Worm (Caenorhabditis elegans) whole organism, early embryonic: Measurements from ENCODE around the gene T25B2.2.

Source experiments
- B0310.2 ChIP-seq: sonication (generic microtip); optimal IDR thresholded peaks from 2 replicates; lab custom pipeline; 2016; ENCODE audit warnings: mild to moderate bottlenecking, missing genetic modification characterization, missing compliant biosample characterization
- F13C5.2 ChIP-seq: sonication (generic microtip); optimal IDR thresholded peaks from 2 replicates; lab custom pipeline; 2017; ENCODE audit warnings: mild to moderate bottlenecking, missing genetic modification characterization, inconsistent platforms, missing compliant biosample characterization
- aly-1 ChIP-seq: sonication (generic microtip); optimal IDR thresholded peaks from 2 replicates; lab custom pipeline; 2016; ENCODE audit warnings: missing genetic modification characterization, missing compliant biosample characterization
- ama-1 ChIP-seq: fragments of 150-350 bp; optimal IDR thresholded peaks from 2 replicates; lab custom pipeline; 2014
- ceh-13 ChIP-seq: fragments of 200-800 bp; sonication (Bioruptor generic); optimal IDR thresholded peaks from 2 replicates; lab custom pipeline; 2018; ENCODE audit warnings: mild to moderate bottlenecking, missing genetic modification characterization, missing compliant biosample characterization
- ceh-36 ChIP-seq: sonication (generic microtip); optimal IDR thresholded peaks from 2 replicates; lab custom pipeline; 2016; ENCODE audit warnings: missing genetic modification characterization, inconsistent platforms, missing compliant biosample characterization
- ets-7 ChIP-seq: sonication (generic microtip); optimal IDR thresholded peaks from 2 replicates; lab custom pipeline; 2016; ENCODE audit warnings: missing genotype, missing genetic modification characterization, missing compliant biosample characterization
- flt-1 ChIP-seq: fragments of 200-800 bp; sonication (Bioruptor generic); IDR thresholded peaks from 2 replicates; pipeline ENCODE4 v1.3.6; 2022; ENCODE audit warnings: missing genetic modification characterization, missing compliant biosample characterization
- hmbx-1 ChIP-seq: sonication (generic microtip); optimal IDR thresholded peaks from 2 replicates; lab custom pipeline; 2016; ENCODE audit warnings: mild to moderate bottlenecking, missing genetic modification characterization, missing compliant biosample characterization
- hmg-4 ChIP-seq: fragments of 200-800 bp; sonication (Bioruptor generic); optimal IDR thresholded peaks from 2 replicates; lab custom pipeline; 2018; ENCODE audit warnings: mild to moderate bottlenecking, missing genetic modification characterization, missing compliant biosample characterization
- hnd-1 ChIP-seq: sonication (generic microtip); optimal IDR thresholded peaks from 2 replicates; lab custom pipeline; 2016; ENCODE audit warnings: missing genetic modification characterization, missing compliant biosample characterization
- pes-1 ChIP-seq: fragments of 200-800 bp; sonication (Bioruptor generic); IDR thresholded peaks from 2 replicates; pipeline ENCODE4 v1.3.6; 2022; ENCODE audit warnings: missing genetic modification reagents, missing genetic modification characterization, missing compliant biosample characterization
- scrt-1 ChIP-seq: fragments of 200-800 bp; sonication (Bioruptor generic); IDR thresholded peaks from 2 replicates; pipeline ENCODE4 v1.3.6; 2022; ENCODE audit warnings: missing genetic modification characterization, missing compliant biosample characterization
- sea-1 ChIP-seq: fragments of 200-800 bp; sonication (Bioruptor generic); conservative IDR thresholded peaks from 2 replicates; pipeline ENCODE4 v1.3.6; 2022; ENCODE audit warnings: missing genetic modification characterization, missing compliant biosample characterization
- tbx-11 ChIP-seq: fragments of 200-800 bp; sonication (Bioruptor generic); IDR thresholded peaks from 2 replicates; pipeline ENCODE4 v1.3.6; 2022; ENCODE audit warnings: missing genetic modification characterization, missing compliant biosample characterization
- tbx-37 ChIP-seq: fragments of 200-800 bp; sonication (Bioruptor generic); conservative IDR thresholded peaks from 2 replicates; pipeline ENCODE4 v1.3.6; 2022; ENCODE audit warnings: missing genetic modification reagents, missing genetic modification characterization, missing compliant biosample characterization
- tra-4 ChIP-seq: sonication (generic microtip); optimal IDR thresholded peaks from 2 replicates; lab custom pipeline; 2017; ENCODE audit warnings: missing genetic modification characterization, missing compliant biosample characterization

T25B2.2 gene

DNA sequence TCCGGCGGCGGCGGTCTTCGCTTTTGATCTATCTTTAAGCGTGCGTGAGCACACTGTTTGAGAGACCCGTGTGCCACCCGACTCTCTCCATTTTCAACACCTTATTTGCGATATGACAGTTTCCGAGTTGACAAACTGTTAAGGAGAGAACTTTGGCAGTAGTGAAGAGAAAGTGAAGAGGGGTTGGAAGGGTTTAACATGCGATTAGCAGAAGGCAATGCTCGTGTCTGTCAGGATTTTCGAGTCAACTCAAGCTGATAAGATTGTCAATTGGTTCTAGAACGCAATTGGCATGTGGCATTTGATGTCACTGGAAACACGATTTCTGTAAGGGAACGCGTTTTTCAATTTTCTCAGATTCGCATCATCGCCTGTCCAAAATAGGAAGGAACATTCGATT, 2.1 kb upstream of the T25B2.2 start:
- TF ChIP-seq aly-1 (tag; lab: Kevin White, UChicago), result no peak
- no peak for TF ChIP-seq hmg-4 (GFP tag; lab: Kevin White, UChicago)
- TF ChIP-seq tbx-37 (GFP tag; lab: Robert Waterston, UW), result no peak
- no peak for TF ChIP-seq B0310.2 (tag; lab: Kevin White, UChicago)
- no peak for TF ChIP-seq ets-7 (tag; lab: Kevin White, UChicago)
- no peak for TF ChIP-seq scrt-1 (GFP tag; lab: Robert Waterston, UW)
- no peak for TF ChIP-seq hmbx-1 (tag; lab: Kevin White, UChicago)
- no peak for TF ChIP-seq tra-4 (tag; lab: Kevin White, UChicago)

ce11 chrX:6173656-6174055, 4.2 kb downstream of the T25B2.2 start, which contains the start of gene T25B2.1:
TSS of gene T25B2.1 (plus strand) at chrX:6173956.
- no peak for TF ChIP-seq hmg-4 (GFP tag; lab: Kevin White, UChicago)
- TF ChIP-seq flt-1 (GFP tag; lab: Robert Waterston, UW), result no peak
- no peak for TF ChIP-seq hnd-1 (tag; lab: Kevin White, UChicago)

- TF ChIP-seq tra-4 (tag; lab: Kevin White, UChicago) (no peak), B0310.2 (tag; lab: Kevin White, UChicago) (no peak), hmbx-1 (tag; lab: Kevin White, UChicago) (no peak), pes-1 (GFP tag; lab: Robert Waterston, UW) (no peak), scrt-1 (GFP tag; lab: Robert Waterston, UW) (no peak), ceh-36 (tag; lab: Kevin White, UChicago) (no peak)
Observed at ce11 chrX:6175829-6176228, 6.4 kb downstream of the T25B2.2 start, which contains the start of gene T25B2.3. TSS of gene T25B2.3 (plus strand) at chrX:6176129.

DNA sequence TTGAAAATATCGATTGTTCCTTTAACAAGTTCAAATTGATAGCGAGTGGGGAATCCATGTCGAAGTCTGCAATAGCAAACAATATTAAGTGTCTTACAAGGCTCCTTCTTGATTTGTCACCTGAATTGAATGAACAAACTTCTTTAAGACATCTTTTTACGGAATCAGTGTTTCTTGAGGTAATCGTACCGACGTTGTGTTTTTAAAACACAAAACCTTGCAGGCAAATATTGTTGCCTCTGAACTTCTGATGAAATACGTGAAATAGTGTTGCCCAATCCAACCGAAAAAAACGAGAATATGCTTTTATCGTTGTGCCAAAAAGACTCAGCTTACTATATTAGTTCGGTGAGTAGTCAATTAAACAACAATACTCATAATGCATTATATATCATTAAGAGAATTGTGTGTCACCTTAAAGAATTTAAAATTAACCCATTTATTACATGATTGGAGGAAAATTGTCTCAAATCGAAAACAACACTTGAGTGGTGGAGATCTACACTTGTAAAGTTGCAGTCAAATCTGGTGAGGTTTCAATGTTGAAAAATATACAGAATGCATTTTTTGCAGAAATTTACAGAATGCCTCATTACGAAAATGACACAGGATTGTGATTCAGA, 8.6 kb downstream of the T25B2.2 start, which contains the start of the genes T25B2.4 and T13C5.3:
Gene T25B2.4, plus strand, starts transcription at position 301 of the 623 bp plus-strand sequence.
Gene T13C5.3, plus strand, starts transcription at position 573 of the 623 bp plus-strand sequence.
- TF ChIP-seq sea-1 (GFP tag; lab: Robert Waterston, UW) (no peak), aly-1 (tag; lab: Kevin White, UChicago) (no peak), hmg-4 (GFP tag; lab: Kevin White, UChicago) (no peak), ets-7 (tag; lab: Kevin White, UChicago) (no peak), ceh-36 (tag; lab: Kevin White, UChicago) (no peak), tra-4 (tag; lab: Kevin White, UChicago) (no peak), tbx-37 (GFP tag; lab: Robert Waterston, UW) (no peak), flt-1 (GFP tag; lab: Robert Waterston, UW) (no peak), scrt-1 (GFP tag; lab: Robert Waterston, UW) (no peak), hnd-1 (tag; lab: Kevin White, UChicago) (no peak)

ce11 chrX:6178989-6179388, 9.5 kb downstream of the T25B2.2 start:
- TF ChIP-seq ama-1, result no peak
- TF ChIP-seq tbx-37 (GFP tag; lab: Robert Waterston, UW), result no peak
- no peak for TF ChIP-seq B0310.2 (tag; lab: Kevin White, UChicago)
- no peak for TF ChIP-seq hnd-1 (tag; lab: Kevin White, UChicago)
- TF ChIP-seq tra-4 (tag; lab: Kevin White, UChicago), result no peak

DNA sequence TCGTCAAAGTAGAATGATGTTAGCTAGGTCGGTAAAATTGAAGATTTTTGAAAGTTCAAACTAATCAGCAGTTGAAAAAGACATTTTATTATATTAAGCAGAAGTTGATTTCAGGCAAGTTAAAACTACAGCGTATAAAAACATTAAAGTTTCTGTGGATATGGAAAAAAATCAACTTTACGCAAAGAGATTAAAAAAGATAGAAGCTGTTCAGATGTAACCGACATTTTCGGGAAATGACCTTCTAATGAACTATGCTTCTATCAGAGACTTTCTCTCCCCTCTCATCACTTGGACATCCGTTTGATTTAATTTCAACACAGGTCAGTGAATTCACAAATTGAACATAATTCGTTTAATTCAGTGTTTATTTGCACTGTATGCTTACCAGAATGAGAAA, 10.8 kb downstream of the T25B2.2 start, which contains the start of gene T13C5.7:
Gene T13C5.7, plus strand, starts transcription at position 301 of the 400 bp plus-strand sequence.
- no peak for TF ChIP-seq pes-1 (GFP tag; lab: Robert Waterston, UW)
- no peak for TF ChIP-seq F13C5.2 (tag; lab: Kevin White, UChicago)
- TF ChIP-seq scrt-1 (GFP tag; lab: Robert Waterston, UW), result no peak
- no peak for TF ChIP-seq ceh-13 (GFP tag; lab: Kevin White, UChicago)
- TF ChIP-seq hmbx-1 (tag; lab: Kevin White, UChicago), result no peak
- TF ChIP-seq ceh-36 (tag; lab: Kevin White, UChicago), result no peak

DNA sequence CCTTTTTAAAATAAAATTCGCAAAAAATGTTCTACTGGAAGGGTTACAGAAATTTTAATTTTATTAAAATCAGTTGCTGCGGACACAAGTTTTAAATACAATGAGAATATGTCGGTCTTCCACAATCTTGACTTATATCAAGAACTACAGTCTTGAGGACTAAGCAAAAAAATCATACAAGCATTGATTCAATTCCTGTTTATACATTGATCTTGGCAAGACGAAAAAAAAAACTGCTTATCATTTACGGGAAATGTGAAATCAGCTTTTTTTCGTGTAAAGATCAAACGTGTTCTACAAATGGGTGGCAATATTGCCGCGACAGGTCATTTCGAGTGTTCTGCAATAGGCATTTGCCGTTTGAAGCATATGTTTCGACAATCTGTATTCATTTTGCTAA, 15.3 kb downstream of the T25B2.2 start, which contains the start of gene T13C5.2:
Gene T13C5.2, plus strand, starts transcription at position 301 of the 400 bp plus-strand sequence.
- TF ChIP-seq flt-1 (GFP tag; lab: Robert Waterston, UW), result no peak
- TF ChIP-seq hmg-4 (GFP tag; lab: Kevin White, UChicago), result no peak
- no peak for TF ChIP-seq tbx-11 (GFP tag; lab: Robert Waterston, UW)
- TF ChIP-seq ceh-13 (GFP tag; lab: Kevin White, UChicago), result no peak
- no peak for TF ChIP-seq tra-4 (tag; lab: Kevin White, UChicago)
- TF ChIP-seq tbx-37 (GFP tag; lab: Robert Waterston, UW), result no peak
- no peak for TF ChIP-seq scrt-1 (GFP tag; lab: Robert Waterston, UW)
- TF ChIP-seq ama-1, result no peak
- TF ChIP-seq pes-1 (GFP tag; lab: Robert Waterston, UW), result no peak
- no peak for TF ChIP-seq hmbx-1 (tag; lab: Kevin White, UChicago)
- no peak for TF ChIP-seq B0310.2 (tag; lab: Kevin White, UChicago)
- TF ChIP-seq sea-1 (GFP tag; lab: Robert Waterston, UW), result no peak
- TF ChIP-seq F13C5.2 (tag; lab: Kevin White, UChicago), result no peak
- TF ChIP-seq ceh-36 (tag; lab: Kevin White, UChicago), result no peak
- TF ChIP-seq aly-1 (tag; lab: Kevin White, UChicago), result no peak
- TF ChIP-seq ets-7 (tag; lab: Kevin White, UChicago), result no peak
- TF ChIP-seq hnd-1 (tag; lab: Kevin White, UChicago), result no peak
